Fruit fly (Drosophila melanogaster) S2 (cell line): ENCODE data around the gene FucTD.

Experiments used
- CG8478 ChIP-seq: fragments of >200 bp; optimal IDR thresholded peaks from 2 replicates; lab custom pipeline; 2018
- CTCF ChIP-seq, 2 experiments: fragments of >200 bp; optimal IDR thresholded peaks; 2 replicates each; lab custom pipeline; 2018

DNA sequence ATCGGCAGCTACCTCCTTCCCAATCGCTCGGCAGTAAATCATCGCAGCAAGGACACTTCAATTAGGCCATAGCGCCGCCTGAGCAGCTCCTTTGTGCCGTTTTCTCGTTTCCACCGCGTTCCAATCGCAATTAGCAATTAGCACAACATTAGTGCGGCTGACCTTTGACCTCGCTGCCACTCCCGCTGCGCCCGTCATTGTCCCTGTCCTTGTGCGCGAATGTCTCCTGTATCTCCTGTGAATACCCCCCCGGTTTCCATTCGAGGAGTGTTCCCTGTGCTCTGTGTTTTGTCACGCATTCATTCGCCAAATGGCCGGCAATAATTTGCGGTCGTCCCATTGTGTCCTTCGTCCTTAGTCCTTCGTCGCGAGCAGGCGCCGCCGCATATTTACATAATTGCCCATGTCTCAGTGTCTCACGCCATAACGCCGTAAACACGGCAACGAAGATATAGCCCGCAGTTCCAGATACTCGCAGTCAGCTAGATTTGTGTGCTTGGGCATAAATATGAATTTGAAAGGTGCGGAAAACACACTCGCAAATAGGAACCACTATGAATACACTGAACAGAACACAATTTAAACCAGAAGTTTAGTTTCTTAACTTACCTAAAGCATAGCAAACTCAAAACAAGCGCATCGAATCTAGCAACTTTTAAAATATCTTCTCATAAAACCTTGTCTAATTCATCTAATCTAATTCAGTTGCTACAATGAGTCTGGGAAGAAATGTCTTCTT is 5.5 kb upstream of the FucTD start, which contains the start of gene CG9168:
- no peak for TF ChIP-seq CTCF (optimal IDR thresholded peaks at IDR 0.05; lab: Kevin White, UChicago)
- no peak for TF ChIP-seq CG8478
